Fruit fly (Drosophila melanogaster) whole organism, embryonic: Measurements from ENCODE around the gene Cdc5.

ENCODE experiments used
- ATbp ChIP-seq: fragments of 200-800 bp; sonication (Bioruptor generic); optimal IDR thresholded peaks from 2 replicates; lab custom pipeline; 2017; ENCODE audit warnings: missing biosample characterization, mild to moderate bottlenecking, missing genetic modification characterization, missing genetic modification reagents
- Asciz ChIP-seq: fragments of 200-800 bp; sonication (Bioruptor generic); optimal IDR thresholded peaks from 2 replicates; lab custom pipeline; 2017; ENCODE audit warnings: missing biosample characterization, mild to moderate bottlenecking, missing genetic modification characterization, missing genetic modification reagents
- Atf6 ChIP-seq: fragments of 200-800 bp; sonication (Bioruptor generic); IDR thresholded peaks from 2 replicates; pipeline ENCODE4 v1.3.6; 2022; ENCODE audit warnings: missing biosample characterization, missing genetic modification characterization
- Bgb ChIP-seq: fragments of 200-800 bp; sonication (Bioruptor generic); IDR thresholded peaks from 2 replicates; pipeline ENCODE4 v1.3.6; 2022; ENCODE audit warnings: missing biosample characterization, missing genetic modification characterization; ENCODE audit not compliant: partially characterized antibody
- CG12071 ChIP-seq: fragments of 200-800 bp; sonication (Bioruptor generic); optimal IDR thresholded peaks from 3 replicates; lab custom pipeline; 2018; ENCODE audit warnings: missing biosample characterization, mild to moderate bottlenecking, missing genetic modification characterization
- CG12155 ChIP-seq: fragments of 200-800 bp; sonication (Bioruptor generic); optimal IDR thresholded peaks from 3 replicates; lab custom pipeline; 2016; ENCODE audit warnings: missing biosample characterization, missing genetic modification characterization
- CG12391 ChIP-seq: fragments of 200-800 bp; sonication (Bioruptor generic); optimal IDR thresholded peaks from 3 replicates; lab custom pipeline; 2018; ENCODE audit warnings: missing biosample characterization, mild to moderate bottlenecking, missing genetic modification characterization, moderate library complexity
- CG12659 ChIP-seq: fragments of 200-800 bp; sonication (Bioruptor generic); optimal IDR thresholded peaks from 3 replicates; lab custom pipeline; 2017; ENCODE audit warnings: mild to moderate bottlenecking, missing biosample characterization, missing genetic modification reagents, missing genetic modification characterization
- CG13296 ChIP-seq: fragments of 200-800 bp; sonication (Bioruptor generic); optimal IDR thresholded peaks from 3 replicates; lab custom pipeline; 2018; ENCODE audit warnings: missing biosample characterization, mild to moderate bottlenecking, missing genetic modification characterization
- CG13424 ChIP-seq: fragments of 200-800 bp; sonication (Bioruptor generic); optimal IDR thresholded peaks from 2 replicates; lab custom pipeline; 2019; ENCODE audit warnings: missing biosample characterization, mild to moderate bottlenecking, missing genetic modification characterization, moderate library complexity
- CG13624 ChIP-seq: fragments of 200-800 bp; sonication (Bioruptor generic); optimal IDR thresholded peaks from 2 replicates; lab custom pipeline; 2016; ENCODE audit warnings: missing biosample characterization, missing genetic modification characterization
- CG13775 ChIP-seq: fragments of 200-800 bp; sonication (Bioruptor generic); optimal IDR thresholded peaks from 3 replicates; lab custom pipeline; 2017; ENCODE audit warnings: missing biosample characterization, mild to moderate bottlenecking, missing genetic modification characterization
- CG13894 ChIP-seq: fragments of 200-800 bp; sonication (Bioruptor generic); optimal IDR thresholded peaks from 3 replicates; lab custom pipeline; 2018; ENCODE audit warnings: missing biosample characterization, mild to moderate bottlenecking, missing genetic modification characterization, moderate library complexity
- CG14441 ChIP-seq: fragments of 200-800 bp; sonication (Bioruptor generic); IDR thresholded peaks from 2 replicates; pipeline ENCODE4 v1.3.6; 2022; ENCODE audit warnings: missing biosample characterization, missing genetic modification characterization
- CG17568 ChIP-seq: fragments of 200-800 bp; sonication (Bioruptor generic); optimal IDR thresholded peaks from 2 replicates; lab custom pipeline; 2018; ENCODE audit warnings: missing biosample characterization, mild to moderate bottlenecking, missing genetic modification characterization, moderate library complexity
- CG17912 ChIP-seq: fragments of 200-800 bp; sonication (Bioruptor generic); optimal IDR thresholded peaks from 2 replicates; lab custom pipeline; 2018; ENCODE audit warnings: missing biosample characterization, mild to moderate bottlenecking, missing genetic modification characterization
- CG2889 ChIP-seq: fragments of 200-800 bp; sonication (Bioruptor generic); IDR thresholded peaks from 3 replicates; pipeline ENCODE4 v1.3.6; 2022; ENCODE audit warnings: missing biosample characterization, missing genetic modification characterization
- CG3163 ChIP-seq: fragments of 200-800 bp; sonication (Bioruptor generic); optimal IDR thresholded peaks from 3 replicates; lab custom pipeline; 2016; ENCODE audit warnings: missing biosample characterization, missing genetic modification characterization
- CG3407 ChIP-seq: fragments of 200-800 bp; sonication (Bioruptor generic); optimal IDR thresholded peaks from 2 replicates; lab custom pipeline; 2018; ENCODE audit warnings: missing biosample characterization, mild to moderate bottlenecking, missing genetic modification characterization
- CG3995 ChIP-seq: fragments of 200-800 bp; sonication (Bioruptor generic); optimal IDR thresholded peaks from 3 replicates; lab custom pipeline; 2016; ENCODE audit warnings: missing biosample characterization, missing genetic modification characterization
- CG4360 ChIP-seq: fragments of 200-800 bp; sonication (Bioruptor generic); IDR thresholded peaks from 2 replicates; pipeline ENCODE4 v1.3.6; 2022; ENCODE audit warnings: missing biosample characterization, missing genetic modification characterization
- CG4617 ChIP-seq: fragments of 200-800 bp; sonication (Bioruptor generic); optimal IDR thresholded peaks from 3 replicates; lab custom pipeline; 2016; ENCODE audit warnings: missing biosample characterization, missing genetic modification characterization, borderline replicate concordance
- CG4854 ChIP-seq: fragments of 200-800 bp; sonication (Bioruptor generic); optimal IDR thresholded peaks from 2 replicates; lab custom pipeline; 2016; ENCODE audit warnings: missing biosample characterization, missing genetic modification characterization, inconsistent platforms
- CG6272 ChIP-seq: fragments of 200-800 bp; sonication (Bioruptor generic); IDR thresholded peaks from 2 replicates; pipeline ENCODE4 v1.3.6; 2022; ENCODE audit warnings: missing biosample characterization, missing genetic modification characterization
- CG7271 ChIP-seq: fragments of 200-800 bp; sonication (Bioruptor generic); optimal IDR thresholded peaks from 2 replicates; lab custom pipeline; 2018; ENCODE audit warnings: missing biosample characterization, mild to moderate bottlenecking, missing genetic modification characterization, moderate library complexity
- CG7928 ChIP-seq: fragments of 200-800 bp; sonication (Bioruptor generic); optimal IDR thresholded peaks from 2 replicates; lab custom pipeline; 2017; ENCODE audit warnings: missing biosample characterization, mild to moderate bottlenecking, missing genetic modification characterization
- CG7987 ChIP-seq: fragments of 200-800 bp; sonication (Bioruptor generic); optimal IDR thresholded peaks from 2 replicates; lab custom pipeline; 2018; ENCODE audit warnings: missing biosample characterization, mild to moderate bottlenecking, missing genetic modification characterization, moderate library complexity
- CG8281 ChIP-seq: fragments of 200-800 bp; sonication (Bioruptor generic); optimal IDR thresholded peaks from 2 replicates; lab custom pipeline; 2018; ENCODE audit warnings: missing biosample characterization, mild to moderate bottlenecking, missing genetic modification characterization, moderate library complexity
- CG8478 ChIP-seq: fragments of >200 bp; optimal IDR thresholded peaks from 2 replicates; lab custom pipeline; 2018
- CTCF ChIP-seq: fragments of 200-800 bp; sonication (Bioruptor generic); optimal IDR thresholded peaks from 2 replicates; lab custom pipeline; 2017; ENCODE audit warnings: missing biosample characterization, mild to moderate bottlenecking, missing genetic modification characterization, moderate library complexity
- D ChIP-seq, 2 experiments: fragments of 200-800 bp in 1 of 2; fragments of >200 bp in 1 of 2; sonication (Bioruptor generic) in 1 of 2; optimal IDR thresholded peaks; 2 replicates in 1 of 2; 3 replicates in 1 of 2; lab custom pipeline; 2017; ENCODE audit warnings: mild to moderate bottlenecking in 1 of 2, missing biosample characterization in 1 of 2, missing genetic modification characterization in 1 of 2, missing genetic modification reagents in 1 of 2
- D19A ChIP-seq: fragments of 200-800 bp; optimal IDR thresholded peaks from 3 replicates; lab custom pipeline; 2019; ENCODE audit warnings: missing biosample characterization, mild to moderate bottlenecking, missing genetic modification characterization, moderate library complexity
- ERR ChIP-seq: fragments of 200-800 bp; sonication (Bioruptor generic); optimal IDR thresholded peaks from 2 replicates; lab custom pipeline; 2016; ENCODE audit warnings: missing biosample characterization, missing genetic modification characterization
- Gsc ChIP-seq: fragments of 200-800 bp; sonication (Bioruptor generic); IDR thresholded peaks from 2 replicates; pipeline ENCODE4 v1.3.6; 2022; ENCODE audit warnings: missing biosample characterization, missing genetic modification characterization
- H15 ChIP-seq: fragments of 200-800 bp; sonication (Bioruptor generic); IDR thresholded peaks from 3 replicates; pipeline ENCODE4 v1.3.6; 2022; ENCODE audit warnings: missing biosample characterization, missing genetic modification characterization
- HLHmδ ChIP-seq: fragments of 200-800 bp; sonication (Bioruptor generic); optimal IDR thresholded peaks from 2 replicates; lab custom pipeline; 2018; ENCODE audit warnings: missing biosample characterization, mild to moderate bottlenecking, missing genetic modification characterization, moderate library complexity
- HmgD ChIP-seq: fragments of 200-800 bp; sonication (Bioruptor generic); optimal IDR thresholded peaks from 3 replicates; lab custom pipeline; 2016; ENCODE audit warnings: missing biosample characterization, missing genetic modification characterization
- MBD-R2 ChIP-seq: fragments of 200-800 bp; sonication (Bioruptor generic); IDR thresholded peaks from 2 replicates; pipeline ENCODE4 v1.3.6; 2022; ENCODE audit warnings: missing biosample characterization, missing genetic modification characterization
- Meics ChIP-seq: fragments of 200-800 bp; sonication (Bioruptor generic); optimal IDR thresholded peaks from 2 replicates; lab custom pipeline; 2017; ENCODE audit warnings: missing biosample characterization, mild to moderate bottlenecking, missing genetic modification characterization
- Nf-YB ChIP-seq: fragments of 200-800 bp; sonication (Bioruptor generic); optimal IDR thresholded peaks from 3 replicates; lab custom pipeline; 2019; ENCODE audit warnings: missing biosample characterization, mild to moderate bottlenecking, missing genetic modification characterization, moderate library complexity
- Six4 ChIP-seq: fragments of 200-800 bp; sonication (Bioruptor generic); optimal IDR thresholded peaks from 2 replicates; lab custom pipeline; 2016; ENCODE audit warnings: missing biosample characterization, missing genetic modification characterization
- cad ChIP-seq: fragments of >200 bp; optimal IDR thresholded peaks from 2 replicates; lab custom pipeline; 2017; ENCODE audit warnings: missing biosample characterization, missing genetic modification characterization
- crp ChIP-seq, 2 experiments: fragments of 200-800 bp; sonication (Bioruptor generic); optimal IDR thresholded peaks; 2 replicates in 1 of 2; 3 replicates in 1 of 2; lab custom pipeline; 2017; ENCODE audit warnings: missing biosample characterization in 2 of 2, missing genetic modification characterization in 2 of 2, mild to moderate bottlenecking in 1 of 2, moderate library complexity in 1 of 2
- da ChIP-seq: fragments of 200-800 bp; sonication (Bioruptor generic); optimal IDR thresholded peaks from 2 replicates; lab custom pipeline; 2016; ENCODE audit warnings: missing biosample characterization, missing genetic modification characterization
- gro ChIP-seq: fragments of 200-800 bp; sonication (Bioruptor generic); optimal IDR thresholded peaks from 2 replicates; lab custom pipeline; 2016; ENCODE audit warnings: missing biosample characterization, missing genetic modification characterization
- run ChIP-seq: fragments of 200-800 bp; sonication (Bioruptor generic); optimal IDR thresholded peaks from 3 replicates; lab custom pipeline; 2018; ENCODE audit warnings: missing biosample characterization, mild to moderate bottlenecking, missing genetic modification characterization
- slbo ChIP-seq: fragments of 200-800 bp; sonication (Bioruptor generic); IDR thresholded peaks from 2 replicates; pipeline ENCODE4 v1.3.6; 2022; ENCODE audit warnings: missing biosample characterization, missing genetic modification characterization
- sob ChIP-seq: fragments of 200-800 bp; sonication (Bioruptor generic); IDR thresholded peaks from 2 replicates; pipeline ENCODE4 v1.3.6; 2022; ENCODE audit warnings: missing biosample characterization, missing genetic modification characterization

Cdc5 gene

DNA sequence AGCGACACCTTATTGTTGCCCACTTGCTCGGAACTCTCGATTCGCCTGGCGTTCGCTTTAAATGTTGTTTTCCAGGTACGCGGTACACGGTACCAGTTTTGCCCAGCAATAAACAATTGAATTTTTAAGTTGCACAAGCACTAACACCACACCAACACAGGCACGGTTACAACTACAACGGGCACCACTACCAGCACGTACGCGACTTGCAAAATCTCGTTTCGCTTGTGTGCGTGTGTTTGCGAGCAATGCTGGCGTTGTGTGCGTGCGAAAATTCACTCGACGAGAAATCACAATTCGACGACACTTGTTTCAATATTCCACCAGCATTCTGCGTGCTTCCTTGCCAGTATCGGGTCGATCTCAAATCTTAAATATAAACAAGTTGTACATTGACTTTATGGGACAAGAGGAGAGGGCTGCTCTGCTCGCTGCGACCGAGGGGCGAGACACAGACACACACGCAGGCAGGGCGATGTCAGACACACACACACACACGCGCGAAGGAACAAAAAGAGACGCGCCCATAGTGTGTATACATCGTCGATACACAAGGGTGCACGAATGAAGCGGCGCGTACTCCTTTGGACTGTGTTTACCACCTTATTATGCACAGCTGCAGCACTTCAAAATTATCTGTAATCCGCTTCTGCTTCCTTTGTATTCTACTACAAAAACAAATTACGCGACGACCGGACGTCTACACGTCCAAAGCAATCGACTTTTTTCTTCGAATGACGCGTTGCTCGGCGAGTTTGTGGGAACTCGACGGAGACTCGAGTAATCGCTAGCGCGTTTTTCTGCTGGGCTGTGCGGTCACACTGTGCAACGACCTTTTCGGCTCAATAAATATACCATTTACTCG, 41.8 kb downstream of the Cdc5 start, which contains the start of gene fwd (continued):
- TF ChIP-seq CG17912 (GFP tag; lab: Kevin White, UChicago) (peak; percentile 6), CG3995 (peak; percentile 30), Nf-YB (GFP tag; lab: Kevin White, UChicago) (peak; percentile 14), Bgb (GFP tag; lab: Robert Waterston, UW) (peak; percentile 41; the same call in 1 of the 2 replicates), CG13775 (no peak), HLHmδ (GFP tag; lab: Kevin White, UChicago) (peak; percentile 33), ERR (GFP tag; lab: Kevin White, UChicago) (peak; percentile 32), CG17568 (GFP tag; lab: Kevin White, UChicago) (no peak), H15 (no peak), CG3407 (GFP tag; lab: Kevin White, UChicago) (peak; percentile 11), CG14441 (GFP tag; lab: Robert Waterston, UW) (peak; percentile 20; the same call in 1 of the 2 replicates), D19A (tag; lab: Kevin White, UChicago) (peak; percentile 36), sob (peak; percentile 15; the same call in 1 of the 2 replicates), CG7928 (peak; percentile 11), CG13296 (GFP tag; lab: Kevin White, UChicago) (peak; percentile 18), CG12391 (peak; percentile 62), CG12155 (GFP tag; lab: Kevin White, UChicago) (peak; percentile 100), crp (GFP tag; optimal IDR thresholded peaks at IDR 0.05; lab: Kevin White, UChicago) (peak in 1 of 2 experiments; percentile 29), slbo (peak; percentile 15; the same call in 1 of the 2 replicates), CG4360 (GFP tag; lab: Robert Waterston, UW) (peak; percentile 76), CG13424 (tag; lab: Kevin White, UChicago) (peak; percentile 38), CG4854 (GFP tag; lab: Kevin White, UChicago) (peak; percentile 16), HmgD (GFP tag; lab: Kevin White, UChicago) (peak; percentile 85), da (GFP tag; lab: Kevin White, UChicago) (no peak), CG6272 (peak; percentile 25; the same call in 1 of the 2 replicates), CTCF (peak; percentile 25), CG7987 (GFP tag; lab: Kevin White, UChicago) (peak; percentile 28), run (tag; lab: Kevin White, UChicago) (peak; percentile 13), MBD-R2 (GFP tag; lab: Robert Waterston, UW) (peak; percentile 45), CG8478 (lab: Kevin White, UChicago) (peak; percentile 78), cad (peak; percentile 40), gro (peak; percentile 38), CG7271 (tag; lab: Kevin White, UChicago) (peak; percentile 77), CG12071 (GFP tag; lab: Kevin White, UChicago) (no peak), CG13894 (tag; lab: Kevin White, UChicago) (peak; percentile 49), CG4617 (peak; percentile 58), CG3163 (peak; percentile 38), Atf6 (GFP tag; lab: Robert Waterston, UW) (peak; percentile 50), Gsc (GFP tag; lab: Robert Waterston, UW) (no peak), CG13624 (GFP tag; lab: Kevin White, UChicago) (peak; percentile 66), ATbp (GFP tag; lab: Kevin White, UChicago) (no peak), Meics (GFP tag; lab: Kevin White, UChicago) (peak; percentile 14), Six4 (GFP tag; lab: Kevin White, UChicago) (no peak), D (optimal IDR thresholded peaks at IDR 0.05; lab: Kevin White, UChicago) (peak; percentile 96), D (GFP tag; optimal IDR thresholded peaks at IDR 0.05; lab: Kevin White, UChicago) (peak; percentile 62), Asciz (GFP tag; lab: Kevin White, UChicago) (no peak), CG8281 (tag; lab: Kevin White, UChicago) (no peak), CG2889 (GFP tag; lab: Robert Waterston, UW) (no peak), CG12659 (GFP tag; lab: Kevin White, UChicago) (peak; percentile 84)
